Fruit fly (Drosophila melanogaster) whole organism, wandering third instar larva: Measurements from ENCODE around the gene Oatp33Ea.

Experiments used
- Abd-B ChIP-seq: fragments of >200 bp; optimal IDR thresholded peaks from 2 replicates; lab custom pipeline; 2017; ENCODE audit warnings: missing biosample characterization, missing genetic modification characterization
- CG32264 ChIP-seq: fragments of 200-800 bp; sonication (Bioruptor generic); optimal IDR thresholded peaks from 2 replicates; lab custom pipeline; 2016; ENCODE audit warnings: missing biosample characterization, missing genetic modification characterization
- CG9705 ChIP-seq: fragments of 200-800 bp; sonication (Bioruptor generic); optimal IDR thresholded peaks from 2 replicates; lab custom pipeline; 2018; ENCODE audit warnings: missing biosample characterization, mild to moderate bottlenecking, missing genetic modification characterization
- CrebA ChIP-seq: fragments of 200-800 bp; sonication (Bioruptor generic); optimal IDR thresholded peaks from 2 replicates; lab custom pipeline; 2016; ENCODE audit warnings: missing biosample characterization, mild to moderate bottlenecking, missing genetic modification characterization, borderline replicate concordance
- Dfd ChIP-seq: fragments of >200 bp; optimal IDR thresholded peaks from 2 replicates; lab custom pipeline; 2017; ENCODE audit warnings: missing biosample characterization, missing genetic modification characterization
- Dif ChIP-seq: fragments of 200-275, 200-300 bp; sonication (Bioruptor generic); optimal IDR thresholded peaks from 2 replicates; lab custom pipeline; 2018; ENCODE audit warnings: missing biosample characterization, missing genetic modification characterization; ENCODE audit not compliant: partially characterized antibody
- GATAd ChIP-seq: sonication (Bioruptor generic); optimal IDR thresholded peaks from 2 replicates; lab custom pipeline; 2016; ENCODE audit warnings: missing biosample characterization, missing genetic modification characterization
- HLH106 ChIP-seq: fragments of 200-800 bp; optimal IDR thresholded peaks from 3 replicates; lab custom pipeline; 2019; ENCODE audit warnings: missing biosample characterization, mild to moderate bottlenecking, missing genetic modification characterization, moderate library complexity
- Hnf4 ChIP-seq: fragments of 200-800 bp; sonication (Bioruptor generic); optimal IDR thresholded peaks from 2 replicates; lab custom pipeline; 2016; ENCODE audit warnings: missing biosample characterization, mild to moderate bottlenecking, missing genetic modification characterization
- Hr78 ChIP-seq: fragments of >200 bp; optimal IDR thresholded peaks from 2 replicates; lab custom pipeline; 2017; ENCODE audit warnings: missing biosample characterization, missing genetic modification characterization
- Hr83 ChIP-seq: fragments of 200-300 bp; sonication (Bioruptor generic); optimal IDR thresholded peaks from 2 replicates; lab custom pipeline; 2016; ENCODE audit warnings: missing biosample characterization, mild to moderate bottlenecking, missing genetic modification characterization, moderate library complexity; ENCODE audit not compliant: poor library complexity, severe bottlenecking
- Mio ChIP-seq: sonication (Bioruptor generic); optimal IDR thresholded peaks from 2 replicates; lab custom pipeline; 2016; ENCODE audit warnings: missing biosample characterization, missing genetic modification characterization
- Myc ChIP-seq: fragments of >200 bp; optimal IDR thresholded peaks from 2 replicates; lab custom pipeline; 2017
- N ChIP-seq: fragments of >200 bp; optimal IDR thresholded peaks from 2 replicates; lab custom pipeline; 2018; ENCODE audit warnings: missing biosample characterization, missing external identifiers, missing genetic modification characterization
- Rel ChIP-seq, 2 experiments: fragments of 200-800 bp; sonication (Bioruptor generic) in 1 of 2; optimal IDR thresholded peaks; 2 replicates in 1 of 2; 3 replicates in 1 of 2; lab custom pipeline; 2016 to 2019; ENCODE audit warnings: mild to moderate bottlenecking in 2 of 2, missing biosample characterization in 2 of 2, missing genetic modification characterization in 2 of 2, moderate library complexity in 1 of 2
- Vsx2 ChIP-seq: fragments of 200-300, 225-300 bp; sonication (Bioruptor generic); optimal IDR thresholded peaks from 2 replicates; lab custom pipeline; 2018; ENCODE audit warnings: missing biosample characterization, missing genetic modification characterization; ENCODE audit not compliant: partially characterized antibody
- brk ChIP-seq: fragments of 200-800 bp; sonication (Bioruptor generic); optimal IDR thresholded peaks from 2 replicates; lab custom pipeline; 2016; ENCODE audit warnings: missing biosample characterization, mild to moderate bottlenecking, missing genetic modification characterization
- dl ChIP-seq, 2 experiments: fragments of 175-275, 200-275 bp in 1 of 2; fragments of 200-275 bp in 1 of 2; sonication (Bioruptor generic); optimal IDR thresholded peaks; lab custom pipeline; 2018; ENCODE audit warnings: mild to moderate bottlenecking in 2 of 2, missing biosample characterization in 2 of 2, missing genetic modification characterization in 2 of 2, moderate library complexity in 2 of 2; ENCODE audit not compliant: partially characterized antibody in 2 of 2, insufficient read depth in 1 of 2
- dsf ChIP-seq: sonication (Bioruptor generic); optimal IDR thresholded peaks from 2 replicates; lab custom pipeline; 2016; ENCODE audit warnings: missing biosample characterization, missing genetic modification characterization, borderline replicate concordance
- ey ChIP-seq: fragments of 200-800 bp; sonication (Bioruptor generic); optimal IDR thresholded peaks from 2 replicates; lab custom pipeline; 2016; ENCODE audit warnings: missing biosample characterization, missing genetic modification characterization
- foxo ChIP-seq, 2 experiments: fragments of 200-800 bp; sonication (Bioruptor generic); optimal IDR thresholded peaks; 2 replicates in 1 of 2; 3 replicates in 1 of 2; lab custom pipeline; 2016 to 2017; ENCODE audit warnings: missing biosample characterization in 2 of 2, missing genetic modification characterization in 2 of 2
- fru ChIP-seq: fragments of 200-800 bp; sonication (Bioruptor generic); optimal IDR thresholded peaks from 3 replicates; lab custom pipeline; 2016; ENCODE audit warnings: missing biosample characterization, mild to moderate bottlenecking, missing genetic modification characterization
- h ChIP-seq: fragments of 200-800 bp; sonication (Bioruptor generic); optimal IDR thresholded peaks from 3 replicates; lab custom pipeline; 2016; ENCODE audit warnings: missing biosample characterization, mild to moderate bottlenecking, missing genetic modification characterization
- lola ChIP-seq: fragments of >200 bp; optimal IDR thresholded peaks from 2 replicates; lab custom pipeline; 2017; ENCODE audit warnings: missing biosample characterization, missing genetic modification characterization
- psq ChIP-seq: fragments of 200-800 bp; sonication (Bioruptor generic); optimal IDR thresholded peaks from 3 replicates; lab custom pipeline; 2017; ENCODE audit warnings: missing biosample characterization, mild to moderate bottlenecking, missing genetic modification characterization, moderate library complexity
- rgr ChIP-seq: fragments of 200-800 bp; sonication (Bioruptor generic); optimal IDR thresholded peaks from 3 replicates; lab custom pipeline; 2016; ENCODE audit warnings: missing biosample characterization, mild to moderate bottlenecking, missing genetic modification characterization
- sage ChIP-seq: fragments of 200-800 bp; sonication (Bioruptor generic); optimal IDR thresholded peaks from 2 replicates; lab custom pipeline; 2016; ENCODE audit warnings: missing biosample characterization, mild to moderate bottlenecking, missing genetic modification characterization
- sv ChIP-seq: fragments of 200-800 bp; sonication (Bioruptor generic); optimal IDR thresholded peaks from 3 replicates; lab custom pipeline; 2016; ENCODE audit warnings: missing biosample characterization, missing genetic modification characterization
- tai ChIP-seq: sonication (Bioruptor generic); optimal IDR thresholded peaks from 2 replicates; lab custom pipeline; 2016; ENCODE audit warnings: missing biosample characterization, missing genetic modification characterization
- woc ChIP-seq: sonication (Bioruptor generic); optimal IDR thresholded peaks from 2 replicates; lab custom pipeline; 2016; ENCODE audit warnings: missing biosample characterization, mild to moderate bottlenecking, missing genetic modification characterization

Gene Oatp33Ea

DNA sequence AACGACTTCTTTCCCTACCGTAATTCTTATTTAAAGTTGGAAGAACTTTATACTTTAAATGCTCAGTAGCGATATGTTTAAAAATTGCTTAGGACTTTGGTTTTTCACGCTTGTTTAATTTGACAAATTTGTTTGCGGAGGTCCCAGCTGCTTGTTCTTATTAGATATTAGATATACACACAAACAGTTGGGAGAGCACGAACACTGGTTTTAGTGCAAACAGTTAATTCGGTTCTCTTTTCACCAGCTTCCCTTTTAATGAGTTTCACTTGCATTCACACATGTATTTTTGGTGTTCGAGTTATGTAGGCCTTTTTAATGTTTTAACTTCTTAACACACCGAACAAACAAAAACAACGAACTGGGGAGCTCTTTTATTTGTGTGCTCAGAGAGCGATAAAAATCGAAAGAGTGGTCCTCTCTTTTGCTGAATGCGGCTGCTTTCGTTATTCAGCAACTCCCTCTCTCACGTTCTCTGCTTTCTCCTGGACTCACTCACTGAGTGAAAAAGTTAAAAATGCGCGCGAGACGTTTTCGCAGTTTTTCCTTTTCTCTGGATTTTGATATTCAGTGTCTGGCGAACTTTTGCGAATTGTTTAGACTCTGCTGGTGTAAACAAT is 37.1 kb upstream of the Oatp33Ea start:
- TF ChIP-seq Hr83 (GFP tag; lab: Kevin White, UChicago): peak; percentile 43
- TF ChIP-seq h (GFP tag; lab: Kevin White, UChicago): no peak
- TF ChIP-seq brk: peak; percentile 56
- peak; percentile 69 for TF ChIP-seq Vsx2 (GFP tag; lab: Kevin White, UChicago)
- no peak for TF ChIP-seq Abd-B (GFP tag; lab: Kevin White, UChicago)
- peak; percentile 95 for TF ChIP-seq Dif
- no peak for TF ChIP-seq lola (GFP tag; lab: Kevin White, UChicago)
- TF ChIP-seq CrebA (GFP tag; lab: Kevin White, UChicago): peak; percentile 4
- TF ChIP-seq dl (GFP tag; optimal IDR thresholded peaks at IDR 0.05; lab: Kevin White, UChicago; ENCODE audit: insufficient read depth in 1 of 2, partially characterized antibody in 2 of 2): peak; percentile 70 to 87
- TF ChIP-seq sage (GFP tag; lab: Kevin White, UChicago): peak; percentile 28
- TF ChIP-seq N (GFP tag; lab: Kevin White, UChicago): no peak
- TF ChIP-seq GATAd (GFP tag; lab: Kevin White, UChicago): no peak
- TF ChIP-seq Myc (lab: Kevin White, UChicago): no peak
- TF ChIP-seq HLH106 (tag; lab: Kevin White, UChicago): no peak
- no peak for TF ChIP-seq Rel (GFP tag; optimal IDR thresholded peaks at IDR 0.05; lab: Kevin White, UChicago)
- no peak for TF ChIP-seq Rel (tag; optimal IDR thresholded peaks at IDR 0.05; lab: Kevin White, UChicago)

dm6 chr2L:12481758-12482157 is 36.0 kb upstream of the Oatp33Ea start:
- TF ChIP-seq Hnf4 (GFP tag; lab: Kevin White, UChicago): no peak
- TF ChIP-seq GATAd (GFP tag; lab: Kevin White, UChicago): no peak
- TF ChIP-seq Dfd (GFP tag; lab: Kevin White, UChicago): no peak
- no peak for TF ChIP-seq ey (GFP tag; lab: Kevin White, UChicago)
- no peak for TF ChIP-seq CG32264 (GFP tag; lab: Kevin White, UChicago)
- TF ChIP-seq lola (GFP tag; lab: Kevin White, UChicago): no peak
- no peak for TF ChIP-seq Mio (GFP tag; lab: Kevin White, UChicago)
- no peak for TF ChIP-seq dl (GFP tag; optimal IDR thresholded peaks at IDR 0.05; lab: Kevin White, UChicago; ENCODE audit: insufficient read depth in 1 of 2, partially characterized antibody in 2 of 2)
- TF ChIP-seq CG9705 (GFP tag; lab: Kevin White, UChicago): no peak
- no peak for TF ChIP-seq tai (GFP tag; lab: Kevin White, UChicago)
- TF ChIP-seq Hr78: no peak
- no peak for TF ChIP-seq dsf
- TF ChIP-seq Hr83 (GFP tag; lab: Kevin White, UChicago): no peak
- TF ChIP-seq h (GFP tag; lab: Kevin White, UChicago): no peak
- TF ChIP-seq foxo (GFP tag; optimal IDR thresholded peaks at IDR 0.05; lab: Kevin White, UChicago): no peak
- no peak for TF ChIP-seq Rel (GFP tag; optimal IDR thresholded peaks at IDR 0.05; lab: Kevin White, UChicago)
- no peak for TF ChIP-seq Rel (tag; optimal IDR thresholded peaks at IDR 0.05; lab: Kevin White, UChicago)
- TF ChIP-seq Dif: no peak

DNA sequence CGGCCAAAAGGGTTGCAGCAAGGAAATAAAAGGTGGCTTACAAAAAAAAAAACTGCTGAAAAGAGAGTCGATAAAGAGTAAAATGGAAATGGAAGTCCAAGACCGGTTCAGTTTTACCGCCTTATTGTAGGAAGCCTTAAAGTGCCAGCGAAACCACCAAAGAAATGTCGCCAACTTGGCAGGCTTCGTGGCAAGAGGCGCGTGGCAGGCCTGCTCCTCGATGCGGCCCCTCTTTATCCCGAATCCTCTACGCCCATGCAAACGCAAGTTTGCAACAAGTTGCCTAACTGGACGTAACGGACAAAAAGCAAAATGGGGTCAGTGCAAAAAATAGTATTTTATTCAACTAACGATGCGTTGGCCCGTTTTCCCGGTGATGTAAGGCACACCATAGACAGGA is 35.1 kb upstream of the Oatp33Ea start:
- TF ChIP-seq ey (GFP tag; lab: Kevin White, UChicago) (no peak), psq (GFP tag; lab: Kevin White, UChicago) (peak; percentile 23)

dm6 chr2L:12479994-12480393 is 34.3 kb upstream of the Oatp33Ea start:
- TF ChIP-seq lola (GFP tag; lab: Kevin White, UChicago): no peak
- no peak for TF ChIP-seq woc (GFP tag; lab: Kevin White, UChicago)
- no peak for TF ChIP-seq dl (GFP tag; optimal IDR thresholded peaks at IDR 0.05; lab: Kevin White, UChicago; ENCODE audit: insufficient read depth in 1 of 2, partially characterized antibody in 2 of 2)
- no peak for TF ChIP-seq Myc (lab: Kevin White, UChicago)
- TF ChIP-seq sv (GFP tag; lab: Kevin White, UChicago): no peak
- no peak for TF ChIP-seq fru
- no peak for TF ChIP-seq N (GFP tag; lab: Kevin White, UChicago)
- TF ChIP-seq rgr (GFP tag; lab: Kevin White, UChicago): no peak
